Worm (Caenorhabditis elegans): ENCODE data around the gene spr-1.
A peak's percentile ranks its signal among the peaks of the same experiment; 100 is the strongest.

Gene spr-1

ce11 chrV:8161699-8162098 lies 32.5 kb upstream of the spr-1 start, which contains the start of gene F20D6.5:
Gene F20D6.5, plus strand, starts transcription at chrV:8161957.
- peak; percentile 60 for TF ChIP-seq nhr-80 (tag; optimal IDR thresholded peaks at IDR 0.05)
- no peak for TF ChIP-seq F22D6.2 (tag; optimal IDR thresholded peaks at IDR 0.05)

ce11 chrV:8159629-8160028 lies 30.5 kb upstream of the spr-1 start, which contains the start of gene F20D6.6:
Gene F20D6.6, plus strand, starts transcription at chrV:8159929.
- no peak for TF ChIP-seq K12H6.12 (tag; optimal IDR thresholded peaks at IDR 0.05)
- TF ChIP-seq nhr-179 (tag; optimal IDR thresholded peaks at IDR 0.05), result no peak
- TF ChIP-seq snpc-1.3 (tag; optimal IDR thresholded peaks at IDR 0.05; ENCODE audit: insufficient read depth), result no peak
- no peak for TF ChIP-seq gei-17 (GFP tag; optimal IDR thresholded peaks at IDR 0.05)
- TF ChIP-seq madf-6 (GFP tag; IDR thresholded peaks at IDR 0.05), result no peak
- TF ChIP-seq lsl-1 (GFP tag; optimal IDR thresholded peaks at IDR 0.05), result no peak
- TF ChIP-seq F22D6.2 (tag; optimal IDR thresholded peaks at IDR 0.05), result no peak
- no peak for TF ChIP-seq ccch-3 (GFP tag; optimal IDR thresholded peaks at IDR 0.05)
- TF ChIP-seq xnd-1 (tag; optimal IDR thresholded peaks at IDR 0.05), result no peak
- TF ChIP-seq madf-10 (tag; optimal IDR thresholded peaks at IDR 0.05), result no peak
- TF ChIP-seq Y53F4B.3 (GFP tag; IDR thresholded peaks at IDR 0.05), result no peak
- TF ChIP-seq nfya-2 (GFP tag; IDR thresholded peaks at IDR 0.05), result no peak
- TF ChIP-seq ztf-28 (GFP tag; IDR thresholded peaks at IDR 0.05), result no peak
- TF ChIP-seq somi-1 (GFP tag; optimal IDR thresholded peaks at IDR 0.05), result no peak
- no peak for TF ChIP-seq egrh-3 (GFP tag; IDR thresholded peaks at IDR 0.05)
- no peak for TF ChIP-seq fkh-3 (tag; optimal IDR thresholded peaks at IDR 0.05)
- no peak for TF ChIP-seq zfh-2 (GFP tag; conservative IDR thresholded peaks at IDR 0.05)
- TF ChIP-seq K11D2.4 (GFP tag; IDR thresholded peaks at IDR 0.05), result no peak

ce11 chrV:8157446-8157845 lies 28.3 kb upstream of the spr-1 start, which contains the start of gene sul-2:
Gene sul-2, plus strand, starts transcription at chrV:8157746.
- TF ChIP-seq lin-26 (GFP tag; IDR thresholded peaks at IDR 0.05) (no peak), zim-3 (tag; optimal IDR thresholded peaks at IDR 0.05) (no peak), dpff-1 (tag; optimal IDR thresholded peaks at IDR 0.05) (no peak), aptf-2 (GFP tag; conservative IDR thresholded peaks at IDR 0.05) (no peak), hlh-26 (GFP tag; conservative IDR thresholded peaks at IDR 0.05) (no peak), snpc-1.1 (tag; optimal IDR thresholded peaks at IDR 0.05; ENCODE audit: insufficient read depth) (no peak), ztf-3 (GFP tag; optimal IDR thresholded peaks at IDR 0.05) (no peak), snpc-3.4 (tag; optimal IDR thresholded peaks at IDR 0.05) (no peak), ceh-91 (GFP tag; IDR thresholded peaks at IDR 0.05) (no peak)

ce11 chrV:8155743-8156142 lies 26.6 kb upstream of the spr-1 start:
- TF ChIP-seq somi-1 (GFP tag; optimal IDR thresholded peaks at IDR 0.05) (no peak), B0035.1 (tag; optimal IDR thresholded peaks at IDR 0.05) (no peak), ccch-3 (GFP tag; optimal IDR thresholded peaks at IDR 0.05) (no peak), zim-3 (tag; optimal IDR thresholded peaks at IDR 0.05) (no peak), lin-35 (GFP tag; optimal IDR thresholded peaks at IDR 0.05) (no peak), dpff-1 (tag; optimal IDR thresholded peaks at IDR 0.05) (no peak), ztf-26 (tag; optimal IDR thresholded peaks at IDR 0.05) (no peak), hlh-26 (GFP tag; conservative IDR thresholded peaks at IDR 0.05) (no peak), ceh-40 (GFP tag; IDR thresholded peaks at IDR 0.05) (no peak), rpc-1 (optimal IDR thresholded peaks at IDR 0.05) (no peak), rpc-1 (tag; optimal IDR thresholded peaks at IDR 0.05) (no peak), fkh-3 (tag; optimal IDR thresholded peaks at IDR 0.05) (no peak), F22D6.2 (tag; optimal IDR thresholded peaks at IDR 0.05) (no peak), F57C9.4 (tag; optimal IDR thresholded peaks at IDR 0.05) (no peak), K12H6.12 (tag; optimal IDR thresholded peaks at IDR 0.05) (no peak), him-1 (tag; optimal IDR thresholded peaks at IDR 0.05) (no peak), B0019.2 (GFP tag; conservative IDR thresholded peaks at IDR 0.05) (no peak), unc-62 (GFP tag; optimal IDR thresholded peaks at IDR 0.05) (no peak), nfyb-1 (GFP tag; IDR thresholded peaks at IDR 0.05) (no peak)
